Worm (Caenorhabditis elegans) whole organism, late embryonic: Measurements from ENCODE around the gene zipt-3.
A peak's percentile ranks its signal among the peaks of the same experiment; 100 is the strongest.

ENCODE experiments used
- C08G9.2 ChIP-seq: sonication (generic microtip); optimal IDR thresholded peaks from 2 replicates; lab custom pipeline; 2016; ENCODE audit warnings: mild to moderate bottlenecking, missing genetic modification characterization, moderate library complexity, missing compliant biosample characterization
- C38D4.7 ChIP-seq: fragments of 200-800 bp; sonication (Bioruptor generic); optimal IDR thresholded peaks from 2 replicates; lab custom pipeline; 2018; ENCODE audit warnings: mild to moderate bottlenecking, missing genetic modification characterization, moderate library complexity, missing compliant biosample characterization
- F13H6.1 ChIP-seq: sonication (generic microtip); optimal IDR thresholded peaks from 2 replicates; lab custom pipeline; 2016; ENCODE audit warnings: missing genetic modification characterization, missing compliant biosample characterization
- K02D7.2 ChIP-seq: sonication (generic microtip); optimal IDR thresholded peaks from 2 replicates; lab custom pipeline; 2017; ENCODE audit warnings: mild to moderate bottlenecking, missing genetic modification characterization, missing compliant biosample characterization
- K09A11.1 ChIP-seq: sonication (generic microtip); optimal IDR thresholded peaks from 2 replicates; lab custom pipeline; 2017; ENCODE audit warnings: antibody characterized with exemption, mild to moderate bottlenecking, missing genetic modification characterization, missing compliant biosample characterization; ENCODE audit not compliant: insufficient read depth
- Y22D7AL.16 ChIP-seq: sonication (generic microtip); optimal IDR thresholded peaks from 2 replicates; lab custom pipeline; 2016; ENCODE audit warnings: missing genetic modification characterization, missing compliant biosample characterization
- ahr-1 ChIP-seq: sonication (generic microtip); optimal IDR thresholded peaks from 2 replicates; lab custom pipeline; 2016; ENCODE audit warnings: missing genetic modification characterization, missing compliant biosample characterization
- ama-1 ChIP-seq: fragments of 150-350 bp; optimal IDR thresholded peaks from 2 replicates; lab custom pipeline; 2014
- ceh-18 ChIP-seq: sonication (generic microtip); optimal IDR thresholded peaks from 2 replicates; lab custom pipeline; 2016; ENCODE audit warnings: missing genetic modification characterization, missing compliant biosample characterization
- ceh-19 ChIP-seq: fragments of 200-800 bp; sonication (Bioruptor generic); optimal IDR thresholded peaks from 2 replicates; lab custom pipeline; 2018; ENCODE audit warnings: mild to moderate bottlenecking, missing genetic modification characterization, missing compliant biosample characterization
- ceh-34 ChIP-seq: sonication (generic microtip); optimal IDR thresholded peaks from 2 replicates; lab custom pipeline; 2016; ENCODE audit warnings: mild to moderate bottlenecking, missing genetic modification characterization, missing compliant biosample characterization
- ceh-45 ChIP-seq: fragments of 200-800 bp; sonication (Bioruptor generic); IDR thresholded peaks from 2 replicates; pipeline ENCODE4 v1.3.6; 2022; ENCODE audit warnings: missing genetic modification reagents, missing genetic modification characterization, missing compliant biosample characterization
- ceh-6 ChIP-seq: fragments of 200-800 bp; sonication (Bioruptor generic); optimal IDR thresholded peaks from 2 replicates; lab custom pipeline; 2018; ENCODE audit warnings: mild to moderate bottlenecking, missing genetic modification characterization, missing compliant biosample characterization
- che-1 ChIP-seq: sonication (generic microtip); optimal IDR thresholded peaks from 2 replicates; lab custom pipeline; 2016; ENCODE audit warnings: mild to moderate bottlenecking, missing genetic modification characterization, missing compliant biosample characterization
- dmd-4 ChIP-seq: sonication (generic microtip); optimal IDR thresholded peaks from 2 replicates; lab custom pipeline; 2016; ENCODE audit warnings: borderline replicate concordance, missing genetic modification characterization, missing compliant biosample characterization
- elt-2 ChIP-seq: sonication (generic microtip); optimal IDR thresholded peaks from 2 replicates; lab custom pipeline; 2016; ENCODE audit warnings: missing genetic modification reagents, missing genetic modification characterization, missing compliant biosample characterization
- ets-4 ChIP-seq: sonication (generic microtip); optimal IDR thresholded peaks from 2 replicates; lab custom pipeline; 2016; ENCODE audit warnings: missing genetic modification characterization, missing compliant biosample characterization
- fkh-10 ChIP-seq: fragments of 150-350 bp; optimal IDR thresholded peaks from 2 replicates; lab custom pipeline; 2014; ENCODE audit warnings: missing biosample characterization, missing genetic modification reagents, missing genetic modification characterization
- hlh-6 ChIP-seq: sonication (generic microtip); optimal IDR thresholded peaks from 2 replicates; lab custom pipeline; 2016; ENCODE audit warnings: missing genotype, missing genetic modification characterization, missing compliant biosample characterization
- hlh-8 ChIP-seq: sonication (generic microtip); optimal IDR thresholded peaks from 2 replicates; lab custom pipeline; 2016; ENCODE audit warnings: missing genotype, missing genetic modification characterization, missing compliant biosample characterization
- madf-2 ChIP-seq: sonication (generic microtip); optimal IDR thresholded peaks from 2 replicates; lab custom pipeline; 2017; ENCODE audit warnings: missing genetic modification characterization, missing compliant biosample characterization
- mec-3 ChIP-seq: sonication (generic microtip); optimal IDR thresholded peaks from 2 replicates; lab custom pipeline; 2016; ENCODE audit warnings: borderline replicate concordance, missing genetic modification characterization, missing compliant biosample characterization
- nhr-11 ChIP-seq: fragments of 150-350 bp; optimal IDR thresholded peaks from 2 replicates; lab custom pipeline; 2014; ENCODE audit warnings: missing biosample characterization, missing genetic modification characterization
- npax-4 ChIP-seq: sonication (generic microtip); optimal IDR thresholded peaks from 2 replicates; lab custom pipeline; 2016; ENCODE audit warnings: missing genetic modification characterization, missing compliant biosample characterization
- odd-2 ChIP-seq: sonication (generic microtip); optimal IDR thresholded peaks from 2 replicates; lab custom pipeline; 2017; ENCODE audit warnings: antibody characterized with exemption, mild to moderate bottlenecking, missing genetic modification characterization, missing compliant biosample characterization
- pag-3 ChIP-seq: sonication (generic microtip); optimal IDR thresholded peaks from 2 replicates; lab custom pipeline; 2016; ENCODE audit warnings: missing compliant biosample characterization, missing genetic modification characterization, borderline replicate concordance
- pat-9 ChIP-seq: fragments of 200-800 bp; sonication (Bioruptor generic); optimal IDR thresholded peaks from 2 replicates; lab custom pipeline; 2018; ENCODE audit warnings: mild to moderate bottlenecking, missing genetic modification characterization, moderate library complexity, missing compliant biosample characterization
- pha-4 ChIP-seq: fragments of 150-350 bp; optimal IDR thresholded peaks from 2 replicates; lab custom pipeline; 2018; ENCODE audit warnings: missing biosample characterization, missing genetic modification reagents, missing genetic modification characterization
- pqm-1 ChIP-seq: sonication (generic microtip); optimal IDR thresholded peaks from 2 replicates; lab custom pipeline; 2016; ENCODE audit warnings: missing genetic modification characterization, missing compliant biosample characterization
- ref-2 ChIP-seq: sonication (generic microtip); optimal IDR thresholded peaks from 2 replicates; lab custom pipeline; 2016; ENCODE audit warnings: missing genetic modification characterization, missing compliant biosample characterization
- rnt-1 ChIP-seq: sonication (generic microtip); optimal IDR thresholded peaks from 2 replicates; lab custom pipeline; 2016; ENCODE audit warnings: missing genetic modification characterization, missing compliant biosample characterization
- sox-2 ChIP-seq: fragments of 200-800 bp; sonication (Bioruptor generic); IDR thresholded peaks from 2 replicates; pipeline ENCODE4 v1.3.6; 2022; ENCODE audit warnings: missing genetic modification reagents, missing genetic modification characterization, missing compliant biosample characterization
- sox-4 ChIP-seq: sonication (generic microtip); optimal IDR thresholded peaks from 2 replicates; lab custom pipeline; 2017; ENCODE audit warnings: mild to moderate bottlenecking, missing genetic modification characterization, inconsistent platforms, missing compliant biosample characterization
- tbx-7 ChIP-seq: sonication (generic microtip); optimal IDR thresholded peaks from 2 replicates; lab custom pipeline; 2016; ENCODE audit warnings: missing genotype, missing genetic modification characterization, missing compliant biosample characterization
- unc-42 ChIP-seq: sonication (generic microtip); optimal IDR thresholded peaks from 2 replicates; lab custom pipeline; 2016; ENCODE audit warnings: missing genotype, missing genetic modification characterization, missing compliant biosample characterization
- unc-86 ChIP-seq: sonication (generic microtip); optimal IDR thresholded peaks from 2 replicates; lab custom pipeline; 2016; ENCODE audit warnings: missing genetic modification characterization, missing compliant biosample characterization
- zip-5 ChIP-seq: sonication (generic microtip); optimal IDR thresholded peaks from 2 replicates; lab custom pipeline; 2016; ENCODE audit warnings: missing genetic modification characterization, missing compliant biosample characterization

The zipt-3 gene

ce11 chrII:5727707-5728106, 9.8 kb downstream of the zipt-3 start, which contains the start of gene rab-3:
Gene rab-3, minus strand, starts transcription at chrII:5727853.
- no peak for TF ChIP-seq npax-4 (tag; lab: Kevin White, UChicago)
- no peak for TF ChIP-seq hlh-8 (tag; lab: Kevin White, UChicago)
- TF ChIP-seq sox-4 (tag; lab: Kevin White, UChicago), result no peak
- peak; percentile 78 for TF ChIP-seq unc-42 (tag; lab: Kevin White, UChicago)

DNA sequence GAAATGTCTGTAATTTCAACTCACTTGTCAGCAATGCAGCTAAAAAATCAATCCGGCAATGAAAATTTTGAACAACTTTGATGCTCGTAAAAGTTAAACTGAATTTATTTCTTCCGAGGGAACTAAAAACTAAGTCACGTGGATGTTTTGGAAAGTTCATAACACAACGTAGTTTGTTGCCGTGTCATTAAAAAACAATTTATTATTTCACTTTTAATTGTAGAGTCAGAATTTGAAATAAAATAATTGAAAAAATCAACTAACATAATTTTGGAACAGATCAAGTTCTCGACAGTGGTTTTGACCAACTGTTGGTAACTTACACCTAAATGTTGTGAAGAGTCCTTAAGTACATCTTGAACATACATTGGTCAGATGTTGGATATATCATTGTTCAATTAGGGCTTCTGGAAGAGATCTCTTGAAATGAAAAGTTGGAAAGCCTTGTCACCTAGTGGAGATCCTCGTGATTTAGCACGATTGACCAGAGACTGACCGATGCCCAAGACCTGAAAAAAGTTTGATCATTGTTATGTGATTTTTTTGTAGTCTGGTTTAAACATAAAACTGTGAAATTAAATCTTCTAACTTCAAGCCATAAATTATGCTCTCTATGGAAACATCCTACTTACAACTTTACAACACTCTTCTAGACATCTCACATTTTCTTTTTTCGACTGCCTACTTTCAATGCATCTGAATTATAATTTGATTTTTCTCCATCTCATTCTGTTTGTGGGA, 12.6 kb downstream of the zipt-3 start, which contains the start of the genes C18A3.7 and C18A3.11:
TSS of gene C18A3.7 (minus strand) at position 101 of the 741 bp plus-strand sequence.
TSS of gene C18A3.11 (plus strand) at position 691 of the 741 bp plus-strand sequence.
- TF ChIP-seq madf-2 (tag; lab: Kevin White, UChicago) (no peak), ceh-45 (GFP tag; lab: Robert Waterston, UW) (no peak), elt-2 (tag; lab: Kevin White, UChicago) (no peak), ets-4 (tag; lab: Kevin White, UChicago) (no peak), C38D4.7 (GFP tag; lab: Kevin White, UChicago) (no peak), fkh-10 (no peak), ref-2 (tag; lab: Kevin White, UChicago) (no peak), hlh-8 (tag; lab: Kevin White, UChicago) (no peak), K02D7.2 (tag; lab: Kevin White, UChicago) (no peak), che-1 (tag; lab: Kevin White, UChicago) (no peak), hlh-6 (tag; lab: Kevin White, UChicago) (no peak), sox-2 (GFP tag; lab: Robert Waterston, UW) (no peak), pha-4 (no peak), C08G9.2 (tag; lab: Kevin White, UChicago) (no peak)

ce11 chrII:5734883-5735282, 17.0 kb downstream of the zipt-3 start:
- no peak for TF ChIP-seq ets-4 (tag; lab: Kevin White, UChicago)
- TF ChIP-seq hlh-8 (tag; lab: Kevin White, UChicago), result no peak
- TF ChIP-seq sox-4 (tag; lab: Kevin White, UChicago), result no peak
- TF ChIP-seq unc-86, result no peak
- TF ChIP-seq nhr-11 (tag; lab: Kevin White, UChicago), result no peak
- TF ChIP-seq ref-2 (tag; lab: Kevin White, UChicago), result no peak
- no peak for TF ChIP-seq F13H6.1 (tag; lab: Kevin White, UChicago)
- no peak for TF ChIP-seq K09A11.1 (tag; lab: Kevin White, UChicago)
- no peak for TF ChIP-seq ahr-1
- no peak for TF ChIP-seq mec-3 (tag; lab: Kevin White, UChicago)
- TF ChIP-seq pat-9 (tag; lab: Kevin White, UChicago), result no peak
- no peak for TF ChIP-seq ama-1 (lab: Kevin White, UChicago)
- TF ChIP-seq pag-3 (tag; lab: Kevin White, UChicago), result no peak
- no peak for TF ChIP-seq tbx-7
- TF ChIP-seq odd-2 (tag; lab: Kevin White, UChicago), result no peak
- TF ChIP-seq ceh-6 (GFP tag; lab: Kevin White, UChicago), result no peak
- no peak for TF ChIP-seq Y22D7AL.16 (tag; lab: Kevin White, UChicago)
- no peak for TF ChIP-seq ceh-18 (tag; lab: Kevin White, UChicago)

DNA sequence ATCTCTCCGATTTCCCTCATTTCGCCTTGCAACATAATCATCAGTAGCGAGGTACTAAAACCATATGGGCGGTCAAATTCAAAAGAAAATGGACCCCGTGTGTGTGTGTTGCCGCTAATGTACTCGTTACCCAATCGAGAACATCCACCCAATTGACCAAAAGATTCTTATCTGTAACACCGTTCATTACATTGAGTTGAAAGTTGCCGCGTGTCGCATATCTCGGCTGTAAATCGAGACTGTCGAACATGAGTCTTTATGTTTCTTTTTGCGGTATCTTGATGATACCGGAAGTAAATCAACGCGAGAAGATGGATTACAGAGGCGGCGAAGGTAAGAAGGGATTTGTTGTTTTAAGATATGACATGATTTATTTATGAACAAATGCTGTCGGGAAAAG, 17.8 kb downstream of the zipt-3 start:
- TF ChIP-seq ceh-34 (tag; lab: Kevin White, UChicago), result no peak
- TF ChIP-seq pag-3 (tag; lab: Kevin White, UChicago), result no peak
- no peak for TF ChIP-seq ceh-19 (GFP tag; lab: Kevin White, UChicago)
- TF ChIP-seq ceh-18 (tag; lab: Kevin White, UChicago), result no peak
- no peak for TF ChIP-seq sox-2 (GFP tag; lab: Robert Waterston, UW)
- TF ChIP-seq ahr-1, result no peak
- no peak for TF ChIP-seq elt-2 (tag; lab: Kevin White, UChicago)
- TF ChIP-seq nhr-11 (tag; lab: Kevin White, UChicago), result no peak
- TF ChIP-seq zip-5, result no peak
- TF ChIP-seq ref-2 (tag; lab: Kevin White, UChicago), result no peak
- TF ChIP-seq pqm-1 (tag; lab: Kevin White, UChicago), result no peak
- TF ChIP-seq dmd-4 (tag; lab: Kevin White, UChicago), result no peak
- TF ChIP-seq rnt-1 (tag; lab: Kevin White, UChicago), result no peak
- no peak for TF ChIP-seq sox-4 (tag; lab: Kevin White, UChicago)
